Worm (Caenorhabditis elegans) whole organism, midembryonic: ENCODE data around the gene Y47D7A.18.

Experiments
- T22C8.4 ChIP-seq: fragments of 200-800 bp; sonication (Bioruptor generic); IDR thresholded peaks from 2 replicates; pipeline ENCODE4 v1.3.6; 2022; ENCODE audit warnings: missing genetic modification characterization, missing compliant biosample characterization
- cog-1 ChIP-seq: sonication (generic microtip); optimal IDR thresholded peaks from 2 replicates; lab custom pipeline; 2016; ENCODE audit warnings: missing genetic modification characterization, missing compliant biosample characterization
- flt-1 ChIP-seq: fragments of 200-800 bp; sonication (Bioruptor generic); IDR thresholded peaks from 2 replicates; pipeline ENCODE4 v1.3.6; 2022; ENCODE audit warnings: missing genetic modification characterization, missing compliant biosample characterization
- klf-2 ChIP-seq: fragments of 200-800 bp; sonication (Bioruptor generic); conservative IDR thresholded peaks from 2 replicates; pipeline ENCODE4 v1.3.6; 2022; ENCODE audit warnings: missing genetic modification reagents, missing genetic modification characterization, missing compliant biosample characterization
- med-1 ChIP-seq: sonication (generic microtip); optimal IDR thresholded peaks from 2 replicates; lab custom pipeline; 2017; ENCODE audit warnings: missing genetic modification characterization, mild to moderate bottlenecking, missing compliant biosample characterization, antibody characterized with exemption, missing genetic modification reagents; ENCODE audit not compliant: insufficient read depth
- ref-1 ChIP-seq: fragments of 200-800 bp; sonication (Bioruptor generic); conservative IDR thresholded peaks from 2 replicates; pipeline ENCODE4 v1.3.6; 2022; ENCODE audit warnings: missing genetic modification reagents, missing genetic modification characterization, missing compliant biosample characterization
- tab-1 ChIP-seq: fragments of 200-800 bp; sonication (Bioruptor generic); IDR thresholded peaks from 2 replicates; pipeline ENCODE4 v1.3.6; 2022; ENCODE audit warnings: missing genetic modification characterization, missing compliant biosample characterization
- ztf-23 ChIP-seq: fragments of 200-800 bp; sonication (Bioruptor generic); IDR thresholded peaks from 2 replicates; pipeline ENCODE4 v1.3.6; 2022; ENCODE audit warnings: missing genetic modification reagents, missing genetic modification characterization, missing compliant biosample characterization
- ztf-29 ChIP-seq: fragments of 200-800 bp; sonication (Bioruptor generic); IDR thresholded peaks from 2 replicates; pipeline ENCODE4 v1.3.6; 2022; ENCODE audit warnings: missing genetic modification reagents, missing genetic modification characterization, missing compliant biosample characterization

Y47D7A.18 gene

DNA sequence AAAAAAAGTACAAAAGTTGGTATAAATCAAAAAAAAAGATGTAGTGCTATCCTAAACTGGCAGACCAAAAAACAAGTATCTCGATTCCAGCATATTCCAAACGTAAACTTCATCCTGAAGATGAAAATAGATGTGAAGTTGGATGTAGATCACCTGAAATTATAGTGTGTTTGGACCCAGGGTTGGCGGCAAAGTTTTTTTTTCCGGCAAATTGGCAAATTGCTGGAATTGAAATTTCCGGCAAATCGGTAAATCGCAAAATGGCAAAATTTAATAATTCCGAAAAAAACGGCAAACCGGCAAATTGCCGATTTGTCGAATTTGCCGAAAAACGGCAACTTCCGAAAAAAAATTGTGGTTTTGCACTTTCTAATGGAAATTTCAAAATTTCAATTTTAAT lies 32.1 kb downstream of the Y47D7A.18 start, which contains the start of gene F13A2.2:
Gene F13A2.2, minus strand, starts transcription at position 101 of the 400 bp plus-strand sequence.
- TF ChIP-seq cog-1 (no peak), flt-1 (GFP tag; lab: Robert Waterston, UW) (no peak), tab-1 (GFP tag; lab: Robert Waterston, UW) (no peak), ref-1 (GFP tag; lab: Robert Waterston, UW) (no peak)

DNA sequence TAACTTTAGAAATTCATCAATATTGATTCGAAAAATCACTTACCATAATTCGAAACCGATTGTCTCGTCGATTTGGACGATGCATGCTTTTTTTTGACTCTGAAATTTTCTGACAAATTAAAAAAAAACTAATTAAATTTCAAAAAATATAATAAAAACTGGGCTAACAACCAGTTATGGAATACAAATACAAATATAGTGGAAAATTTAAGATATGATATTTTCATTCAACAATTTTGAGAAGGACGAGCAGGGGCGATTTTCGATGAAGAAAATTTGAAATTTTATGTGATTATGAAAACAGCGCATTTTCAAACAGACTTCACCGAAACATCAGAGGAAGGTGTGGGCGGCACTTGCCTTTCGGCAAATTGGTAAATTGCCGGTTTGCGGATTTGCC lies 34.3 kb downstream of the Y47D7A.18 start, which contains the start of gene F13A2.1:
Gene F13A2.1, minus strand, starts transcription at position 101 of the 400 bp plus-strand sequence.
- TF ChIP-seq ztf-29 (GFP tag; lab: Robert Waterston, UW) (no peak), T22C8.4 (no peak), klf-2 (no peak), tab-1 (GFP tag; lab: Robert Waterston, UW) (no peak), flt-1 (GFP tag; lab: Robert Waterston, UW) (no peak)

DNA sequence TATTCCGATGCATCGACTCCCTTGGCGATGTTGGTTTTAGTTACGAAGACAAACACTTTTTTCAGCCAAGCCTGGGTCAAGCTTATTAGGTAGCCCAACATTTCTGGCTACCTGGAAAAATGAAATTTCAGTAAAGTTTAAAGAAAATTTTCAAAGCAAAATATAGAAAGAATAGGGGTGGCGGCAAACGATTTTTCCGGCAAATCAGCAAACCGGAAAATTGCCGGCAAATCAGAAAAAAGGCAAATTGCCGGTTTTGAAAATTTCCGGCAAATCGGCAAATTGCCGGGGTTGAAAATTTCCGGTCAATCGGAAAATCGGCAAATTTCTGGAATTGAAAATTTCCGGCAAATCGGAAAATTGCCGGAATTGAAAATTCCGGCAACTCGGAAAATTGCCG lies 39.0 kb downstream of the Y47D7A.18 start, which contains the start of gene F32D1.8:
Gene F32D1.8, minus strand, starts transcription at position 101 of the 400 bp plus-strand sequence.
- TF ChIP-seq ztf-23 (GFP tag; lab: Robert Waterston, UW) (0 out of 2 replicates have a peak, but pooled peaks have one; percentile 17), klf-2 (no peak)

DNA sequence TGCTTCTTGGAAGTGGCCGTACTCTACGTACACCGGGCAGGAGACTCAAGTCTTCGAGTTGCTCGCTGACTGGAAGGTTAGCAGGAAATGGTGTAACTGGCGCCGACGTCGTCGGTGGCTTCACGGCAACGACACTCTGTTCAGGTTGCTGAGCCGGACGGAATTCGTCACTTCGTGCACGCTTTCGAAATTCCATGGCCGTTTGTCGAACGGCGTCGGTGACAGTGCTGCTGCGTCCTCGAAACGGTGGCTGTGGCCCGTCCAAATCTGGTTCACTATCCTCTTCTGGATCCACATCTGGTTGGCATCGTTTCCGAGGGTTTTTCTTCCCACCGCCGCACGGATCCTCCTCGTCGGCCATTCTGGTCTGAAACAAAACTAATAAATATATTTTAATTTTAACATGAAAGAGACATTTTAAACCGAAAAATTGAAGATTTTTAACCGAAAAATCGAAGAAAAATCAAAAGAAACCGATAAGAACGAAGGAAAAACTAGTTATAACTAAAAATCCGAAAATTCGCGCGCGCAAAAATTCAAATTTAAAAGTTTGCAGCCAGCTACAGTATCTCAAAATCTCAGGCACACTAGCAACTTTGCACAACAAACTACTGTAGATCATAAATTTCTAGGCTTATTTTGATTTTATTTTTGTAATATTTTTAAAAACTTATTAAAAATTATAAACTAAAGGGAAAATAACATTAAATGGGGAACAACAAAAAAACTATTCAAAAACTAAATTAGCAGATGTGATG lies 40.6 kb downstream of the Y47D7A.18 start, which contains the start of gene F32D1.7:
Gene F32D1.7, minus strand, starts transcription at position 367 of the 758 bp plus-strand sequence.
- no peak for TF ChIP-seq tab-1 (GFP tag; lab: Robert Waterston, UW)
- no peak for TF ChIP-seq cog-1
- TF ChIP-seq ztf-23 (GFP tag; lab: Robert Waterston, UW), result no peak
- TF ChIP-seq klf-2, result no peak
- TF ChIP-seq med-1 (GFP tag; lab: Kevin White, UChicago), result no peak
- TF ChIP-seq ztf-29 (GFP tag; lab: Robert Waterston, UW), result no peak
- TF ChIP-seq T22C8.4, result no peak
- TF ChIP-seq flt-1 (GFP tag; lab: Robert Waterston, UW), result no peak
- no peak for TF ChIP-seq ref-1 (GFP tag; lab: Robert Waterston, UW)

DNA sequence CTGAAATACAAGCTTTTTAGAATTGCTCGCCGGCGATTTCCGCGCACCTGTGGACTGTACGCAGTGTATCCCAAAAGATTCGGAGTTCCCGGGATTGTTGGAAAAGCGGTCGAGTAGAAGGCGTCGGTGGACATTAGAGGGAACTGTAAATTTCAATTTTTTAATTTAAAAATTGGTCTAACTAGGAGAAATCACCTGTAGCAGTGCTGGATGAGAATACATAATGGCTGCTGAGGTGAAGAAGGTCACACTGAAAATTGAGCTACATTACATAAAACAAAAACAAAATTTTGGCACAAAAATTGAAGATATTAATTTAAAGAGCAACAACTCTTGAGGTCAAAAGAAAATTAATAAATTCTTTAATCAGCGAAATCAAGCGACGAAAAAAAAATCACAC lies 42.0 kb downstream of the Y47D7A.18 start, which contains the start of gene neg-1:
Gene neg-1, minus strand, starts transcription at position 250 of the 400 bp plus-strand sequence.
- TF ChIP-seq tab-1 (GFP tag; lab: Robert Waterston, UW) (no peak), ztf-29 (GFP tag; lab: Robert Waterston, UW) (no peak), cog-1 (no peak), ref-1 (GFP tag; lab: Robert Waterston, UW) (no peak), T22C8.4 (no peak), flt-1 (GFP tag; lab: Robert Waterston, UW) (no peak), klf-2 (no peak), med-1 (GFP tag; lab: Kevin White, UChicago) (no peak), ztf-23 (GFP tag; lab: Robert Waterston, UW) (no peak)

DNA sequence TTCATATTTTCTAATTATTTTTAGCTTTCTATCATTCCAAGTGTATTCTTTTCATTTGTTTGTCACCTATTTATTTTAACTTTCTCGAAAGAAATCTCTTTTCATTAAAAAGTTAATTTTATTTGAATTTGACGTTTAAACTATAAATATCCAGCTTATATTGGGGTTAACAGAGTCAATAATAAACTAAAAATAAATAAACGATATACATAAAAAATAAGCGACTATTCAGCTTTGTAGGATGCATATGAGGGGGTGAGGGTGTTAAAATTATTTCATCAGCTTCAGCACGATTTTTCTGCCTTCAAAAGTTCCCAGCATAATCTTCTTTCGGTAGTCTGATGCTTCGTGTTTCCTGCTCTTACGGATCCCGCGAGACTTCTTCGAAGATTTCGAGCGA lies 43.0 kb downstream of the Y47D7A.18 start:
- TF ChIP-seq ztf-23 (GFP tag; lab: Robert Waterston, UW) (no peak), ztf-29 (GFP tag; lab: Robert Waterston, UW) (no peak), med-1 (GFP tag; lab: Kevin White, UChicago) (no peak), flt-1 (GFP tag; lab: Robert Waterston, UW) (no peak), T22C8.4 (no peak), ref-1 (GFP tag; lab: Robert Waterston, UW) (no peak), tab-1 (GFP tag; lab: Robert Waterston, UW) (no peak), klf-2 (no peak), cog-1 (no peak)

ce11 chrV:4372986-4373385 lies 43.6 kb downstream of the Y47D7A.18 start:
- TF ChIP-seq ztf-23 (GFP tag; lab: Robert Waterston, UW) (no peak), flt-1 (GFP tag; lab: Robert Waterston, UW) (no peak), med-1 (GFP tag; lab: Kevin White, UChicago) (no peak), cog-1 (no peak), ref-1 (GFP tag; lab: Robert Waterston, UW) (no peak)

DNA sequence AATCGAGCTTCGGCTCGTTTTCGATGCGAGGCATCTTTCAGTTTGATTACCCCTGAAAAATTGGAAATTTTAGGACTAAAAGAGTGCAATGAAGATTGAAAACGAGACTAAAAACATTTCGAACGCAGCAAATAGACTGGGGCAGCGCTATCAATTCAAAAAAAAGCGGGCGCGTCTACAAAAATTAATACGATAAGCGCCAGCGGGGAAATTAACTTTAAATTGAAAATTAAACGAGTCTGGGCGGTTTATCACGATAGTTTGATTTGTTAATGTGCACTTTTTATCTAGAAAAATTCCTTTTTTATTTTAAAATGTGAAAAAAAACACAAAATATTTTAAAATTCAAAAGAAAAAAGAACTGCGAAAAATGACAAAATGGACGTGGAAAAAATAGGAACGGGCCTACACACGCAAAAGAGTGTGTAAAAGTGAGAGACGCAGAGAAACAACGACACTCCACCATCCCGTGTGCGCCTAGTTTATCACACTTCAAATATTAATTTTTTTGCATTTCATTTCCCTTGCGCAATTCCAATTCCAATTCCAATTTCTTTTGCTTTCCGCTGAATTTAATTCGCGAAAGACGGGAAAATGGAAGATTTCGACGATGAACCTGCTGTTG lies 45.2 kb downstream of the Y47D7A.18 start, which contains the start of the genes gmpr-1 and fipp-1:
Gene gmpr-1, minus strand, starts transcription at position 75 of the 625 bp plus-strand sequence.
Gene fipp-1, plus strand, starts transcription at position 499 of the 625 bp plus-strand sequence.
- no peak for TF ChIP-seq ztf-23 (GFP tag; lab: Robert Waterston, UW)
- no peak for TF ChIP-seq tab-1 (GFP tag; lab: Robert Waterston, UW)
- TF ChIP-seq flt-1 (GFP tag; lab: Robert Waterston, UW), result no peak
- no peak for TF ChIP-seq ztf-29 (GFP tag; lab: Robert Waterston, UW)
- TF ChIP-seq ref-1 (GFP tag; lab: Robert Waterston, UW), result no peak
- no peak for TF ChIP-seq cog-1
- TF ChIP-seq T22C8.4, result no peak
- no peak for TF ChIP-seq klf-2
- TF ChIP-seq med-1 (GFP tag; lab: Kevin White, UChicago), result no peak

DNA sequence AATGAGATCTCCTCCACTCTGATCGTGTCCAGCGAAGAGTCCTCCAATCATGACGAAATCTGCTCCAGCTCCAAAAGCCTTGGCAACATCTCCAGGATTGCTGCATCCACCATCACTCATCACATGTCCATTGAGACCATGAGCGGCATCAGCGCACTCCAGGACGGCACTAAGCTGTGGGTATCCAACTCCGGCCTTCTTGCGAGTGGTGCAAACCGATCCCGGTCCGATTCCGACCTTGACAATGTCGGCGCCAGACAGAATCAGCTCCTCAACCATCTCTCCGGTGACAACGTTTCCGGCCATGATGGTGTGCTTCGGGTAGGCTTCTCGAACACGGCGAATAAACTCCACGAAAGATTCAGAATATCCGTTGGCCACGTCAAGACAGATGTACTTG lies 46.1 kb downstream of the Y47D7A.18 start:
- TF ChIP-seq ref-1 (GFP tag; lab: Robert Waterston, UW) (no peak), flt-1 (GFP tag; lab: Robert Waterston, UW) (no peak), tab-1 (GFP tag; lab: Robert Waterston, UW) (no peak), ztf-29 (GFP tag; lab: Robert Waterston, UW) (no peak), T22C8.4 (no peak), med-1 (GFP tag; lab: Kevin White, UChicago) (no peak), klf-2 (no peak), cog-1 (no peak), ztf-23 (GFP tag; lab: Robert Waterston, UW) (no peak)
